Worm (Caenorhabditis elegans) whole organism, mixed stage, embryonic: ENCODE measurements around the gene mfsd-12.

Source experiments
- ceh-39 ChIP-seq: fragments of 150-350 bp; optimal IDR thresholded peaks from 2 replicates; lab custom pipeline; 2014; ENCODE audit warnings: missing biosample characterization, missing genetic modification characterization
- elt-1 ChIP-seq: sonication (generic microtip); optimal IDR thresholded peaks from 2 replicates; lab custom pipeline; 2017; ENCODE audit warnings: missing genetic modification characterization, mild to moderate bottlenecking, missing compliant biosample characterization, antibody characterized with exemption, moderate library complexity, borderline replicate concordance; ENCODE audit not compliant: insufficient read depth
- elt-3 ChIP-seq: fragments of 150-350 bp; optimal IDR thresholded peaks from 2 replicates; lab custom pipeline; 2014; ENCODE audit warnings: missing biosample characterization, missing genetic modification characterization
- lin-13 ChIP-seq: fragments of 150-350 bp; optimal IDR thresholded peaks from 2 replicates; lab custom pipeline; 2014; ENCODE audit warnings: missing biosample characterization, missing genetic modification characterization
- lsy-2 ChIP-seq: fragments of 150-350 bp; optimal IDR thresholded peaks from 2 replicates; lab custom pipeline; 2014; ENCODE audit warnings: missing biosample characterization, missing genetic modification characterization
- mep-1 ChIP-seq: fragments of 150-350 bp; optimal IDR thresholded peaks from 2 replicates; lab custom pipeline; 2017; ENCODE audit warnings: missing biosample characterization, missing genetic modification reagents, missing genetic modification characterization, inconsistent platforms
- nhr-12 ChIP-seq: fragments of 150-350 bp; optimal IDR thresholded peaks from 2 replicates; lab custom pipeline; 2014; ENCODE audit warnings: missing biosample characterization, missing genetic modification characterization
- nhr-76 ChIP-seq: sonication (generic microtip); optimal IDR thresholded peaks from 2 replicates; lab custom pipeline; 2017; ENCODE audit warnings: missing biosample characterization, missing genetic modification characterization
- pha-4 ChIP-seq: fragments of 150-350 bp; optimal IDR thresholded peaks from 2 replicates; lab custom pipeline; 2018; ENCODE audit warnings: missing biosample characterization, missing genetic modification reagents, missing genetic modification characterization
- snpc-4 ChIP-seq: fragments of 150-350 bp; optimal IDR thresholded peaks from 2 replicates; lab custom pipeline; 2014; ENCODE audit warnings: missing biosample characterization, missing genetic modification characterization
- unc-39 ChIP-seq: fragments of 150-350 bp; optimal IDR thresholded peaks from 2 replicates; lab custom pipeline; 2014; ENCODE audit warnings: missing biosample characterization, missing genetic modification characterization
- unc-62 ChIP-seq: fragments of 150-350 bp; optimal IDR thresholded peaks from 2 replicates; lab custom pipeline; 2014; ENCODE audit warnings: missing biosample characterization, missing genetic modification reagents, missing genetic modification characterization

DNA sequence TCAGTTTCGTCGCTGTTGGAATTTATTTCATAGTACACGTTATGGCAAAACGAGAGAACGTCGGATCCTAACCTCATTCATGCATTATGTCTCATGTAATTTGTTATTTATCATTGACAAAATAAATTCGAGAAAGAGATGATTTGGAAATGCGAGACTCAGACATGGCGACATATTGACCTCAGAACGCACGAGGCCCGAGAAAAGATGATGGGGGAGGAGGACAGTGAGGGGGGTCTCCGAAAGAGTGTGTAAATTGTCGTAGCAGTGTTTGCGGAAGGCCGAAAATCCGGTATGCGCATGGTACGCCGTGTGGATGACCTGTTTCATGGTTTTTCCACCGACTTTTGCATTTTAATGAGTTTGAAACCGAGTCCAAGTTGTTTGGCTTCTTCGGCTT, 32.2 kb upstream of the mfsd-12 start:
- TF ChIP-seq lsy-2 (tag; lab: Kevin White, UChicago) (peak; percentile 53), lin-13 (tag; lab: Kevin White, UChicago) (no peak), unc-62 (GFP tag; lab: Kevin White, UChicago) (peak; percentile 60), nhr-12 (tag; lab: Kevin White, UChicago) (no peak), pha-4 (tag; lab: Kevin White, UChicago) (peak; percentile 73), elt-3 (tag; lab: Kevin White, UChicago) (peak; percentile 14), snpc-4 (tag; lab: Kevin White, UChicago) (no peak), elt-1 (tag; lab: Kevin White, UChicago) (no peak), unc-39 (tag; lab: Kevin White, UChicago) (no peak), nhr-76 (tag; lab: Kevin White, UChicago) (no peak), ceh-39 (tag; lab: Kevin White, UChicago) (no peak), mep-1 (tag; lab: Kevin White, UChicago) (peak; percentile 37)
